Worm (Caenorhabditis elegans) whole organism, early embryonic: Measurements from ENCODE around the gene T10B5.3.

Experiments used
- B0310.2 ChIP-seq: sonication (generic microtip); optimal IDR thresholded peaks from 2 replicates; lab custom pipeline; 2016; ENCODE audit warnings: mild to moderate bottlenecking, missing genetic modification characterization, missing compliant biosample characterization
- tra-4 ChIP-seq: sonication (generic microtip); optimal IDR thresholded peaks from 2 replicates; lab custom pipeline; 2017; ENCODE audit warnings: missing genetic modification characterization, missing compliant biosample characterization

DNA sequence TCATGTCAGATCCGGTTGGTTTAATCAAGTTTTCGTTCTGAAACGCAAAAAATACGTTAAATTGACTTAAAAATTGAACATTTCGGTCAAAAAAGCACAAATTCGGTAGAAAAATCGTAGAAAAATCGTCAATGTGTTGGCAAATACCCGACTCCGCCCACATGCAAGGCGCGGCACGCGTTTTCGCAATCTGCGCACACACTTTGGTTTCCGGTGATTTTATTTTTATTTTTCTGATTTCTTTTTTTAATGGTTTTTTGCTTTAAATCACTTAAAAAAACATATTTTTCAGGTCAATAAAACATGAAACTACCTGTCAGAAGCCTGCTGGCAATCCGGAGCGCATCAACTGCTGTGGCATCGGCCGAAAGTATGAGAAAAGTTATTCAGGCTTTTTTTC is 48.3 kb downstream of the T10B5.3 start, which contains the start of the genes gly-7 and mrpl-39:
- TF ChIP-seq B0310.2 (tag; lab: Kevin White, UChicago) (no peak), tra-4 (tag; lab: Kevin White, UChicago) (no peak)
